Worm (Caenorhabditis elegans) whole organism, young adult: ENCODE results near the gene lgc-20.

Experiments
- F39B2.1 ChIP-seq: fragments of 200-800 bp; sonication (Bioruptor generic); IDR thresholded peaks from 2 replicates; pipeline ENCODE4 v1.3.6; 2022; ENCODE audit warnings: missing genetic modification reagents, missing genetic modification characterization, missing compliant biosample characterization
- F49E8.2 ChIP-seq: sonication (generic microtip); optimal IDR thresholded peaks from 3 replicates; lab custom pipeline; 2017; ENCODE audit warnings: missing genetic modification characterization, mild to moderate bottlenecking, missing compliant biosample characterization, antibody characterized with exemption, moderate library complexity; ENCODE audit not compliant: insufficient read depth
- K12H6.12 ChIP-seq: fragments of 200-800 bp; sonication (Bioruptor generic); optimal IDR thresholded peaks from 2 replicates; lab custom pipeline; 2018; ENCODE audit warnings: mild to moderate bottlenecking, missing genetic modification characterization, missing compliant biosample characterization
- ZK185.1 ChIP-seq: sonication (generic microtip); optimal IDR thresholded peaks from 2 replicates; lab custom pipeline; 2016; ENCODE audit warnings: mild to moderate bottlenecking, missing genetic modification characterization, missing compliant biosample characterization; ENCODE audit not compliant: poor library complexity, severe bottlenecking
- aptf-3 ChIP-seq: fragments of 200-800 bp; sonication (Bioruptor generic); IDR thresholded peaks from 2 replicates; pipeline ENCODE4 v1.3.6; 2022; ENCODE audit warnings: missing genetic modification characterization, missing compliant biosample characterization
- lin-26 ChIP-seq: fragments of 200-800 bp; sonication (Bioruptor generic); IDR thresholded peaks from 2 replicates; pipeline ENCODE4 v1.3.6; 2022; ENCODE audit warnings: missing genetic modification reagents, missing genetic modification characterization, missing compliant biosample characterization
- lin-35 ChIP-seq, 3 experiments: fragments of 150-350 bp in 2 of 3; sonication (generic microtip) in 1 of 3; optimal IDR thresholded peaks; 2 replicates each; lab custom pipeline; 2014 to 2018; ENCODE audit warnings: missing biosample characterization in 3 of 3, missing genetic modification characterization in 3 of 3, missing genetic modification reagents in 3 of 3
- snpc-1.1 ChIP-seq: sonication (generic microtip); optimal IDR thresholded peaks from 2 replicates; lab custom pipeline; 2017; ENCODE audit warnings: missing genetic modification characterization, mild to moderate bottlenecking, missing compliant biosample characterization, antibody characterized with exemption, moderate library complexity, missing genotype, missing genetic modification reagents; ENCODE audit not compliant: insufficient read depth
- snpc-4 ChIP-seq, 5 experiments: fragments of 150-350 bp in 1 of 5; sonication (generic microtip) in 4 of 5; optimal IDR thresholded peaks; 2 replicates each; lab custom pipeline; 2014 to 2018; ENCODE audit warnings: missing genetic modification characterization in 5 of 5, missing biosample characterization in 3 of 5, antibody characterized with exemption in 2 of 5, mild to moderate bottlenecking in 2 of 5, missing compliant biosample characterization in 2 of 5, missing genotype in 2 of 5, moderate library complexity in 2 of 5, missing genetic modification reagents in 1 of 5
- unc-62 ChIP-seq: fragments of 150-350 bp; optimal IDR thresholded peaks from 2 replicates; lab custom pipeline; 2014; ENCODE audit warnings: missing biosample characterization, missing genetic modification reagents, missing genetic modification characterization
- ztf-25 ChIP-seq: fragments of 200-800 bp; sonication (Bioruptor generic); IDR thresholded peaks from 2 replicates; pipeline ENCODE4 v1.3.6; 2022; ENCODE audit warnings: missing genetic modification reagents, missing genetic modification characterization, missing compliant biosample characterization
- ztf-6 ChIP-seq: fragments of 200-800 bp; sonication (Bioruptor generic); IDR thresholded peaks from 2 replicates; pipeline ENCODE4 v1.3.6; 2022; ENCODE audit warnings: missing genetic modification reagents, missing genetic modification characterization, missing compliant biosample characterization

DNA sequence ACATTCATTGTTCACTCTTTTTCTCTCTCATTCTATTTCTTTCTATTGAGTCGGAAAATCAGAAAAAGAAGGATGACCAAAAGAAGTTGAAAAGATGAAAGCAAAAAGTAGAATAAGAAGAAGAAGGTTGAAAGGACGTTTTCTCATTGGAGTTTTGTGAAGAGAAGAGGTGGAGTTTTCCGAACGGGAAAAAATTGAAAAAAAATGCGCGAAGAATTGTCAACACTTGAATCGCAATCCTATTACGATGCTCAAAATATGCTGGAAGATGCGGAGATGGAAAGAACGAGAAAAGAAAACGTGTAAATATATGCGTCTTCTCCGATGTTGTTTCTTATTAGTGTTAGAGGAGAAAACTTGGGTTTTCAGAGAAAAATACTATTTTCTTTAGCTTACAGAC lies 10.0 kb downstream of the lgc-20 start:
- no peak for TF ChIP-seq F39B2.1 (GFP tag; lab: Robert Waterston, UW)
- TF ChIP-seq ztf-25 (GFP tag; lab: Robert Waterston, UW) = no peak
- no peak for TF ChIP-seq snpc-4 (GFP tag; optimal IDR thresholded peaks at IDR 0.05; lab: Kevin White, UChicago)
- no peak for TF ChIP-seq snpc-4 (tag; optimal IDR thresholded peaks at IDR 0.05; lab: Kevin White, UChicago)
- TF ChIP-seq F49E8.2 (tag; lab: Kevin White, UChicago) = no peak
- TF ChIP-seq lin-26 (GFP tag; lab: Robert Waterston, UW) = no peak
- no peak for TF ChIP-seq unc-62 (GFP tag; lab: Kevin White, UChicago)
- TF ChIP-seq ztf-6 (GFP tag; lab: Robert Waterston, UW) = no peak
- TF ChIP-seq lin-35 (GFP tag; optimal IDR thresholded peaks at IDR 0.05; lab: Kevin White, UChicago) = no peak
- no peak for TF ChIP-seq K12H6.12 (tag; lab: Kevin White, UChicago)
- TF ChIP-seq ZK185.1 = no peak
- TF ChIP-seq snpc-1.1 (tag; lab: Kevin White, UChicago) = no peak
- TF ChIP-seq aptf-3 = no peak
